Worm (Caenorhabditis elegans): Measurements from ENCODE around the gene F35E8.7.

ce11 chrV:15940254-15940653, 26.4 kb downstream of the F35E8.7 start, which contains the start of gene srw-55:
- no peak for TF ChIP-seq ztf-11 (tag; optimal IDR thresholded peaks at IDR 0.05)
- no peak for TF ChIP-seq nhr-90 (tag; optimal IDR thresholded peaks at IDR 0.05; ENCODE audit: poor library complexity)
- TF ChIP-seq pqm-1 (tag; optimal IDR thresholded peaks at IDR 0.05) = no peak
- TF ChIP-seq fkh-10 (GFP tag; optimal IDR thresholded peaks at IDR 0.05) = no peak
- no peak for TF ChIP-seq ceh-82 (tag; optimal IDR thresholded peaks at IDR 0.05)
- no peak for TF ChIP-seq unc-62 (GFP tag; optimal IDR thresholded peaks at IDR 0.05)
- no peak for TF ChIP-seq ama-1 (optimal IDR thresholded peaks at IDR 0.05)
- no peak for TF ChIP-seq mep-1 (tag; optimal IDR thresholded peaks at IDR 0.05)
- TF ChIP-seq mdl-1 (tag; optimal IDR thresholded peaks at IDR 0.05) = no peak
- no peak for TF ChIP-seq alr-1 (tag; optimal IDR thresholded peaks at IDR 0.05; ENCODE audit: borderline replicate concordance)
- no peak for TF ChIP-seq rnt-1 (tag; optimal IDR thresholded peaks at IDR 0.05)
- no peak for TF ChIP-seq lsy-2 (tag; optimal IDR thresholded peaks at IDR 0.05)
- TF ChIP-seq fos-1 (tag; optimal IDR thresholded peaks at IDR 0.05) = no peak

Data from whole organism, L1 larva.